Worm (Caenorhabditis elegans) whole organism, young adult: ENCODE data around the gene dmd-7.

Experiments used
- B0019.2 ChIP-seq: fragments of 200-800 bp; sonication (Bioruptor generic); conservative IDR thresholded peaks from 2 replicates; pipeline ENCODE4 v1.3.6; 2022; ENCODE audit warnings: missing genetic modification reagents, missing genetic modification characterization, missing compliant biosample characterization
- B0035.1 ChIP-seq: sonication (generic microtip); optimal IDR thresholded peaks from 2 replicates; lab custom pipeline; 2016; ENCODE audit warnings: missing genetic modification characterization, mild to moderate bottlenecking, missing compliant biosample characterization, missing genotype, missing genetic modification reagents
- B0336.3 ChIP-seq: fragments of 200-800 bp; sonication (Bioruptor generic); IDR thresholded peaks from 2 replicates; pipeline ENCODE4 v1.3.6; 2022; ENCODE audit warnings: missing genetic modification characterization, missing compliant biosample characterization
- C06A6.2 ChIP-seq: fragments of 200-800 bp; sonication (Bioruptor generic); conservative IDR thresholded peaks from 2 replicates; pipeline ENCODE4 v1.3.6; 2022; ENCODE audit warnings: missing genetic modification characterization, missing compliant biosample characterization
- F10E7.11 ChIP-seq: sonication (generic microtip); optimal IDR thresholded peaks from 2 replicates; lab custom pipeline; 2017; ENCODE audit warnings: mild to moderate bottlenecking, missing genetic modification characterization, moderate library complexity, missing compliant biosample characterization
- F22D6.2 ChIP-seq: sonication (generic microtip); optimal IDR thresholded peaks from 2 replicates; lab custom pipeline; 2016; ENCODE audit warnings: mild to moderate bottlenecking, missing genetic modification characterization, missing compliant biosample characterization
- F23B12.7 ChIP-seq: sonication (generic microtip); optimal IDR thresholded peaks from 2 replicates; lab custom pipeline; 2017; ENCODE audit warnings: missing genetic modification characterization, mild to moderate bottlenecking, missing compliant biosample characterization, antibody characterized with exemption, moderate library complexity; ENCODE audit not compliant: insufficient read depth
- F39B2.1 ChIP-seq: fragments of 200-800 bp; sonication (Bioruptor generic); IDR thresholded peaks from 2 replicates; pipeline ENCODE4 v1.3.6; 2022; ENCODE audit warnings: missing genetic modification reagents, missing genetic modification characterization, missing compliant biosample characterization
- F52B5.7 ChIP-seq: sonication (generic microtip); optimal IDR thresholded peaks from 2 replicates; lab custom pipeline; 2016; ENCODE audit warnings: mild to moderate bottlenecking, missing genetic modification characterization, missing compliant biosample characterization
- F57C9.4 ChIP-seq: sonication (generic microtip); optimal IDR thresholded peaks from 2 replicates; lab custom pipeline; 2017; ENCODE audit warnings: mild to moderate bottlenecking, missing genetic modification characterization, missing compliant biosample characterization
- K11D2.4 ChIP-seq: fragments of 200-800 bp; sonication (Bioruptor generic); IDR thresholded peaks from 2 replicates; pipeline ENCODE4 v1.3.6; 2022; ENCODE audit warnings: missing genetic modification reagents, missing genetic modification characterization, missing compliant biosample characterization
- Y56A3A.18 ChIP-seq: fragments of 200-800 bp; sonication (Bioruptor generic); IDR thresholded peaks from 2 replicates; pipeline ENCODE4 v1.3.6; 2022; ENCODE audit warnings: missing genetic modification reagents, missing genetic modification characterization, missing compliant biosample characterization
- Y67H2A.10 ChIP-seq: fragments of 200-800 bp; sonication (Bioruptor generic); conservative IDR thresholded peaks from 2 replicates; pipeline ENCODE4 v1.3.6; 2022; ENCODE audit warnings: missing genetic modification reagents, missing genetic modification characterization, missing compliant biosample characterization
- Y95B8A.8 ChIP-seq: fragments of 200-800 bp; sonication (Bioruptor generic); IDR thresholded peaks from 2 replicates; pipeline ENCODE4 v1.3.6; 2022; ENCODE audit warnings: missing genetic modification reagents, missing genetic modification characterization, missing compliant biosample characterization
- ZK185.1 ChIP-seq: sonication (generic microtip); optimal IDR thresholded peaks from 2 replicates; lab custom pipeline; 2016; ENCODE audit warnings: mild to moderate bottlenecking, missing genetic modification characterization, missing compliant biosample characterization; ENCODE audit not compliant: poor library complexity, severe bottlenecking
- aptf-3 ChIP-seq: fragments of 200-800 bp; sonication (Bioruptor generic); IDR thresholded peaks from 2 replicates; pipeline ENCODE4 v1.3.6; 2022; ENCODE audit warnings: missing genetic modification characterization, missing compliant biosample characterization
- atf-7 ChIP-seq: sonication (generic microtip); optimal IDR thresholded peaks from 2 replicates; lab custom pipeline; 2017; ENCODE audit warnings: mild to moderate bottlenecking, missing genetic modification characterization, missing compliant biosample characterization
- attf-5 ChIP-seq: fragments of 200-800 bp; sonication (Bioruptor generic); optimal IDR thresholded peaks from 2 replicates; lab custom pipeline; 2018; ENCODE audit warnings: mild to moderate bottlenecking, missing genetic modification characterization, missing compliant biosample characterization
- attf-6 ChIP-seq: fragments of 200-800 bp; sonication (Bioruptor generic); IDR thresholded peaks from 2 replicates; pipeline ENCODE4 v1.3.6; 2022; ENCODE audit warnings: missing genetic modification reagents, missing genetic modification characterization, missing compliant biosample characterization
- ccch-3 ChIP-seq: fragments of 200-800 bp; sonication (Bioruptor generic); optimal IDR thresholded peaks from 2 replicates; lab custom pipeline; 2018; ENCODE audit warnings: mild to moderate bottlenecking, missing genetic modification characterization, missing compliant biosample characterization
- cebp-1 ChIP-seq, 2 experiments: fragments of 200-800 bp in 1 of 2; sonication (Bioruptor generic) in 1 of 2; sonication (generic microtip) in 1 of 2; IDR thresholded peaks in 1 of 2; optimal IDR thresholded peaks in 1 of 2; 2 replicates each; pipeline versions ENCODE4 v1.3.6 to Lab custom; 2017 to 2022; ENCODE audit warnings: missing compliant biosample characterization in 2 of 2, missing genetic modification characterization in 2 of 2, mild to moderate bottlenecking in 1 of 2, missing genetic modification reagents in 1 of 2, moderate library complexity in 1 of 2
- ceh-58 ChIP-seq: fragments of 200-800 bp; sonication (Bioruptor generic); IDR thresholded peaks from 2 replicates; pipeline ENCODE4 v1.3.6; 2022; ENCODE audit warnings: missing genetic modification characterization, missing compliant biosample characterization
- ceh-79 ChIP-seq: sonication (generic microtip); optimal IDR thresholded peaks from 2 replicates; lab custom pipeline; 2017; ENCODE audit warnings: mild to moderate bottlenecking, missing genetic modification characterization, missing compliant biosample characterization
- ceh-91 ChIP-seq: fragments of 200-800 bp; sonication (Bioruptor generic); IDR thresholded peaks from 2 replicates; pipeline ENCODE4 v1.3.6; 2022; ENCODE audit warnings: missing genetic modification reagents, missing genetic modification characterization, missing compliant biosample characterization
- chd-7 ChIP-seq: sonication (generic microtip); optimal IDR thresholded peaks from 2 replicates; lab custom pipeline; 2016; ENCODE audit warnings: mild to moderate bottlenecking, missing genetic modification characterization, moderate library complexity, missing compliant biosample characterization
- egl-18 ChIP-seq: fragments of 200-800 bp; sonication (Bioruptor generic); IDR thresholded peaks from 2 replicates; pipeline ENCODE4 v1.3.6; 2022; ENCODE audit warnings: missing genetic modification reagents, missing genetic modification characterization, missing compliant biosample characterization
- egrh-3 ChIP-seq: fragments of 200-800 bp; sonication (Bioruptor generic); IDR thresholded peaks from 2 replicates; pipeline ENCODE4 v1.3.6; 2022; ENCODE audit warnings: missing genetic modification reagents, missing genetic modification characterization, missing compliant biosample characterization
- hlh-26 ChIP-seq: fragments of 200-800 bp; sonication (Bioruptor generic); conservative IDR thresholded peaks from 2 replicates; pipeline ENCODE4 v1.3.6; 2022; ENCODE audit warnings: missing genetic modification reagents, missing genetic modification characterization, missing compliant biosample characterization
- hmg-1.2 ChIP-seq: fragments of 200-800 bp; sonication (Bioruptor generic); IDR thresholded peaks from 2 replicates; pipeline ENCODE4 v1.3.6; 2022; ENCODE audit warnings: missing genetic modification reagents, missing genetic modification characterization, missing compliant biosample characterization
- let-607 ChIP-seq, 2 experiments: fragments of 200-800 bp in 1 of 2; sonication (Bioruptor generic) in 1 of 2; sonication (generic microtip) in 1 of 2; optimal IDR thresholded peaks; 2 replicates each; lab custom pipeline; 2016 to 2018; ENCODE audit warnings: mild to moderate bottlenecking in 2 of 2, missing compliant biosample characterization in 2 of 2, missing genetic modification characterization in 2 of 2, moderate library complexity in 2 of 2, missing genotype in 1 of 2
- lin-40 ChIP-seq: sonication (generic microtip); optimal IDR thresholded peaks from 2 replicates; lab custom pipeline; 2016; ENCODE audit warnings: missing genetic modification characterization, mild to moderate bottlenecking, missing compliant biosample characterization, missing genotype, missing genetic modification reagents
- lin-54 ChIP-seq: fragments of 200-800 bp; sonication (Bioruptor generic); optimal IDR thresholded peaks from 2 replicates; lab custom pipeline; 2018; ENCODE audit warnings: mild to moderate bottlenecking, missing genetic modification characterization, missing compliant biosample characterization
- lir-1 ChIP-seq: fragments of 200-800 bp; sonication (Bioruptor generic); conservative IDR thresholded peaks from 2 replicates; pipeline ENCODE4 v1.3.6; 2022; ENCODE audit warnings: missing genetic modification reagents, missing genetic modification characterization, missing compliant biosample characterization
- madf-10 ChIP-seq: sonication (generic microtip); optimal IDR thresholded peaks from 2 replicates; lab custom pipeline; 2016; ENCODE audit warnings: mild to moderate bottlenecking, missing genetic modification characterization, missing compliant biosample characterization
- madf-6 ChIP-seq: fragments of 200-800 bp; sonication (Bioruptor generic); IDR thresholded peaks from 2 replicates; pipeline ENCODE4 v1.3.6; 2022; ENCODE audit warnings: missing genetic modification reagents, missing genetic modification characterization, missing compliant biosample characterization
- madf-8 ChIP-seq: fragments of 200-800 bp; sonication (Bioruptor generic); conservative IDR thresholded peaks from 2 replicates; pipeline ENCODE4 v1.3.6; 2022; ENCODE audit warnings: missing genetic modification reagents, missing genetic modification characterization, missing compliant biosample characterization
- nfya-1 ChIP-seq: sonication (generic microtip); optimal IDR thresholded peaks from 2 replicates; lab custom pipeline; 2017; ENCODE audit warnings: antibody characterized with exemption, missing compliant biosample characterization, missing genetic modification characterization, borderline replicate concordance; ENCODE audit not compliant: insufficient read depth
- nfya-2 ChIP-seq: fragments of 200-800 bp; sonication (Bioruptor generic); IDR thresholded peaks from 2 replicates; pipeline ENCODE4 v1.3.6; 2022; ENCODE audit warnings: missing genetic modification reagents, missing genetic modification characterization, missing compliant biosample characterization
- nhr-179 ChIP-seq: sonication (generic microtip); optimal IDR thresholded peaks from 2 replicates; lab custom pipeline; 2016; ENCODE audit warnings: mild to moderate bottlenecking, missing genetic modification characterization, missing compliant biosample characterization
- nhr-80 ChIP-seq: sonication (generic microtip); optimal IDR thresholded peaks from 2 replicates; lab custom pipeline; 2016; ENCODE audit warnings: missing genetic modification characterization, missing compliant biosample characterization
- sdz-38 ChIP-seq: sonication (generic microtip); optimal IDR thresholded peaks from 2 replicates; lab custom pipeline; 2016; ENCODE audit warnings: missing genotype, missing genetic modification characterization, missing compliant biosample characterization
- snpc-1.1 ChIP-seq: sonication (generic microtip); optimal IDR thresholded peaks from 2 replicates; lab custom pipeline; 2017; ENCODE audit warnings: missing genetic modification characterization, mild to moderate bottlenecking, missing compliant biosample characterization, antibody characterized with exemption, moderate library complexity, missing genotype, missing genetic modification reagents; ENCODE audit not compliant: insufficient read depth
- snpc-3.4 ChIP-seq: sonication (generic microtip); optimal IDR thresholded peaks from 2 replicates; lab custom pipeline; 2017; ENCODE audit warnings: missing genetic modification characterization, mild to moderate bottlenecking, missing compliant biosample characterization, antibody characterized with exemption, moderate library complexity, missing genotype, missing genetic modification reagents
- snpc-4 ChIP-seq, 5 experiments: fragments of 150-350 bp in 1 of 5; sonication (generic microtip) in 4 of 5; optimal IDR thresholded peaks; 2 replicates each; lab custom pipeline; 2014 to 2018; ENCODE audit warnings: missing genetic modification characterization in 5 of 5, missing biosample characterization in 3 of 5, antibody characterized with exemption in 2 of 5, mild to moderate bottlenecking in 2 of 5, missing compliant biosample characterization in 2 of 5, missing genotype in 2 of 5, moderate library complexity in 2 of 5, missing genetic modification reagents in 1 of 5
- tbp1 ChIP-seq: fragments of 200-800 bp; sonication (Bioruptor generic); optimal IDR thresholded peaks from 2 replicates; lab custom pipeline; 2018; ENCODE audit warnings: mild to moderate bottlenecking, missing genetic modification characterization, missing compliant biosample characterization
- tlf-1 ChIP-seq: fragments of 200-800 bp; sonication (Bioruptor generic); optimal IDR thresholded peaks from 2 replicates; lab custom pipeline; 2018; ENCODE audit warnings: mild to moderate bottlenecking, missing genetic modification characterization, missing compliant biosample characterization
- ztf-22 ChIP-seq: fragments of 200-800 bp; sonication (Bioruptor generic); optimal IDR thresholded peaks from 2 replicates; lab custom pipeline; 2018; ENCODE audit warnings: mild to moderate bottlenecking, missing genetic modification characterization, moderate library complexity, missing compliant biosample characterization

Gene dmd-7

DNA sequence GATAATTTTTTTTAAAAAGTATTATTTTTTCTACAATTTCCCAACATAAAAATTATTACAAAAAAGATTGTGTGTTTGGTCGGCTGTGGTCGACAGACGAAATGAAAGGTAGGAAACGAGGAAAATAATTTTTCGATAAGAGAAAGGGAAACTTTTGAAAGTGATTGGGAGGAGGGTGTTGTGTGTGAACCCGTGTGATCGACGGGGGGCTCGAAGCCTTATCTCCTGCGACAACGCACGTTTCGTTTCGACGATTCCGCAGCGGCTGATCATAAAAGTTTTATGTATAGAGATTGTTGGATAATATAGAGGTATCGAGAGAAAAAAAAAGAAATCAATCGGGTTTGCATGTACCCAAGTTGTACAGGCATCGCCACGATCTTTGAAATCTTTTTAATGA, 3.5 kb upstream of the dmd-7 start:
- TF ChIP-seq attf-6 (no peak), sdz-38 (tag; lab: Kevin White, UChicago) (no peak), madf-6 (GFP tag; lab: Robert Waterston, UW) (no peak), K11D2.4 (GFP tag; lab: Robert Waterston, UW) (no peak), B0336.3 (no peak), Y95B8A.8 (GFP tag; lab: Robert Waterston, UW) (no peak), chd-7 (tag; lab: Kevin White, UChicago) (peak; percentile 4), nhr-179 (tag; lab: Kevin White, UChicago) (no peak), ceh-91 (GFP tag; lab: Robert Waterston, UW) (no peak), tbp1 (GFP tag; lab: Kevin White, UChicago) (peak; percentile 7), atf-7 (tag; lab: Kevin White, UChicago) (peak; percentile 46), ccch-3 (no peak), F52B5.7 (tag; lab: Kevin White, UChicago) (no peak), egl-18 (GFP tag; lab: Robert Waterston, UW) (no peak), Y67H2A.10 (GFP tag; lab: Robert Waterston, UW) (no peak), attf-5 (GFP tag; lab: Kevin White, UChicago) (no peak), ceh-79 (tag; lab: Kevin White, UChicago) (no peak), hlh-26 (GFP tag; lab: Robert Waterston, UW) (no peak), Y56A3A.18 (GFP tag; lab: Robert Waterston, UW) (no peak), nfya-1 (tag; lab: Kevin White, UChicago) (no peak), ztf-22 (GFP tag; lab: Kevin White, UChicago) (peak; percentile 76), nhr-80 (tag; lab: Kevin White, UChicago) (peak; percentile 93), ZK185.1 (tag; lab: Kevin White, UChicago) (no peak), F22D6.2 (tag; lab: Kevin White, UChicago) (no peak), cebp-1 (GFP tag; IDR thresholded peaks at IDR 0.05; lab: Robert Waterston, UW) (no peak), cebp-1 (tag; optimal IDR thresholded peaks at IDR 0.05; lab: Kevin White, UChicago) (peak; percentile 47), F23B12.7 (tag; lab: Kevin White, UChicago) (no peak), B0019.2 (no peak), nfya-2 (GFP tag; lab: Robert Waterston, UW) (no peak), F57C9.4 (no peak), aptf-3 (no peak), B0035.1 (tag; lab: Kevin White, UChicago) (no peak), snpc-1.1 (tag; lab: Kevin White, UChicago) (no peak), snpc-4 (GFP tag; optimal IDR thresholded peaks at IDR 0.05; lab: Kevin White, UChicago) (no peak), snpc-4 (tag; optimal IDR thresholded peaks at IDR 0.05; lab: Kevin White, UChicago) (peak in 1 of 4 experiments; percentile 2), tlf-1 (GFP tag; lab: Kevin White, UChicago) (no peak), madf-8 (GFP tag; lab: Robert Waterston, UW) (no peak), F39B2.1 (GFP tag; lab: Robert Waterston, UW) (no peak), C06A6.2 (GFP tag; lab: Robert Waterston, UW) (no peak), hmg-1.2 (GFP tag; lab: Robert Waterston, UW) (0 out of 2 replicates have a peak, but pooled peaks have one; percentile 7), F10E7.11 (tag; lab: Kevin White, UChicago) (no peak), let-607 (tag; optimal IDR thresholded peaks at IDR 0.05; lab: Kevin White, UChicago) (no peak), snpc-3.4 (tag; lab: Kevin White, UChicago) (no peak), ceh-58 (GFP tag; lab: Robert Waterston, UW) (no peak), lin-40 (tag; lab: Kevin White, UChicago) (peak; percentile 13), egrh-3 (GFP tag; lab: Robert Waterston, UW) (no peak; the same call in 1 of the 2 replicates), madf-10 (peak; percentile 46), lir-1 (GFP tag; lab: Robert Waterston, UW) (no peak), lin-54 (peak; percentile 17)
